Fruit fly (Drosophila melanogaster): ENCODE results near the gene IFT46.

Gene IFT46

dm6 chr2L:18653328-18653675 is 37.4 kb upstream of the IFT46 start (continued):
- TF ChIP-seq Elba2 (GFP tag; optimal IDR thresholded peaks at IDR 0.05): no peak
- TF ChIP-seq Usf (GFP tag; optimal IDR thresholded peaks at IDR 0.05): peak; percentile 40
- TF ChIP-seq pzg (GFP tag; optimal IDR thresholded peaks at IDR 0.05): no peak
- 0 out of 2 replicates have a peak, but pooled peaks have one; percentile 35 for TF ChIP-seq gsb (GFP tag; IDR thresholded peaks at IDR 0.05)
- peak; percentile 66 for TF ChIP-seq CG17802 (tag; optimal IDR thresholded peaks at IDR 0.05)
- TF ChIP-seq vvl (GFP tag; IDR thresholded peaks at IDR 0.05): peak; percentile 91
- TF ChIP-seq CG12219 (GFP tag; optimal IDR thresholded peaks at IDR 0.05): peak; percentile 43
- peak; percentile 76 for TF ChIP-seq Awh (GFP tag; IDR thresholded peaks at IDR 0.05)
- TF ChIP-seq CG7556 (GFP tag; optimal IDR thresholded peaks at IDR 0.05): peak; percentile 32
- TF ChIP-seq salm (tag; optimal IDR thresholded peaks at IDR 0.05): no peak
- TF ChIP-seq row (GFP tag; IDR thresholded peaks at IDR 0.05): peak; percentile 71
- TF ChIP-seq CG6765 (GFP tag; optimal IDR thresholded peaks at IDR 0.05): no peak
- TF ChIP-seq CG7839 (tag; optimal IDR thresholded peaks at IDR 0.05): peak; percentile 83
- peak; percentile 20 for TF ChIP-seq CG31365 (tag; optimal IDR thresholded peaks at IDR 0.05)
- peak; percentile 56; the same call in 1 of the 2 replicates for TF ChIP-seq sens-2 (GFP tag; IDR thresholded peaks at IDR 0.05)
- peak; percentile 84 for TF ChIP-seq CG2678 (tag; optimal IDR thresholded peaks at IDR 0.05)
- TF ChIP-seq cwo (GFP tag; optimal IDR thresholded peaks at IDR 0.05): peak; percentile 37
- TF ChIP-seq CG31441 (GFP tag; IDR thresholded peaks at IDR 0.05): peak; percentile 85
- no peak for TF ChIP-seq toy (GFP tag; IDR thresholded peaks at IDR 0.05)
- TF ChIP-seq CG18262 (tag; optimal IDR thresholded peaks at IDR 0.05): peak; percentile 91
- TF ChIP-seq Neu2 (GFP tag; optimal IDR thresholded peaks at IDR 0.05; ENCODE audit: borderline replicate concordance): peak; percentile 52
- peak; percentile 34; the same call in 1 of the 2 replicates for TF ChIP-seq Ada2b (GFP tag; IDR thresholded peaks at IDR 0.05)
- TF ChIP-seq CG16863 (GFP tag; optimal IDR thresholded peaks at IDR 0.05): peak; percentile 68
- TF ChIP-seq fu2 (GFP tag; optimal IDR thresholded peaks at IDR 0.05): no peak
- peak; percentile 33 for TF ChIP-seq pnt (GFP tag; optimal IDR thresholded peaks at IDR 0.05)
- no peak for TF ChIP-seq CrebB (tag; optimal IDR thresholded peaks at IDR 0.05)
- peak; percentile 63 for TF ChIP-seq CG18764 (GFP tag; optimal IDR thresholded peaks at IDR 0.05)
- no peak for TF ChIP-seq bowl (GFP tag; IDR thresholded peaks at IDR 0.05)
- no peak for TF ChIP-seq Opbp (GFP tag; IDR thresholded peaks at IDR 0.05; ENCODE audit: partially characterized antibody)
- TF ChIP-seq CG11695 (GFP tag; IDR thresholded peaks at IDR 0.05): peak; percentile 58; the same call in 1 of the 3 replicates
- TF ChIP-seq dysf (GFP tag; IDR thresholded peaks at IDR 0.05): peak; percentile 69; the same call in 1 of the 3 replicates
- peak; percentile 51 for TF ChIP-seq CG12071 (GFP tag; optimal IDR thresholded peaks at IDR 0.05)
- no peak for TF ChIP-seq CG2889 (GFP tag; IDR thresholded peaks at IDR 0.05)
- peak; percentile 65 for TF ChIP-seq nerfin-1 (tag; optimal IDR thresholded peaks at IDR 0.05)
- TF ChIP-seq NC2β (GFP tag; optimal IDR thresholded peaks at IDR 0.05): peak; percentile 21
- TF ChIP-seq NFAT (GFP tag; IDR thresholded peaks at IDR 0.05): 0 out of 2 replicates have a peak, but pooled peaks have one; percentile 38
- peak; percentile 66 for TF ChIP-seq CG10366 (GFP tag; IDR thresholded peaks at IDR 0.05)
- TF ChIP-seq B-H1 (GFP tag; IDR thresholded peaks at IDR 0.05): peak; percentile 78
- 0 out of 2 replicates have a peak, but pooled peaks have one; percentile 48 for TF ChIP-seq CG32767 (GFP tag; IDR thresholded peaks at IDR 0.05)
- TF ChIP-seq crp (GFP tag; optimal IDR thresholded peaks at IDR 0.05): peak in 1 of 2 experiments; percentile 3
- TF ChIP-seq klu (GFP tag; IDR thresholded peaks at IDR 0.05): no peak
- peak; percentile 17 for TF ChIP-seq Hr3 (GFP tag; optimal IDR thresholded peaks at IDR 0.05)
- peak; percentile 78 for TF ChIP-seq CG1647 (GFP tag; optimal IDR thresholded peaks at IDR 0.05)
- no peak for TF ChIP-seq CG34224 (GFP tag; IDR thresholded peaks at IDR 0.05; ENCODE audit: partially characterized antibody)
- TF ChIP-seq Gsc (GFP tag; IDR thresholded peaks at IDR 0.05): peak; percentile 59
- TF ChIP-seq CG18619 (GFP tag; optimal IDR thresholded peaks at IDR 0.05): peak; percentile 38
- peak; percentile 56; the same call in 1 of the 2 replicates for TF ChIP-seq ranshi (GFP tag; IDR thresholded peaks at IDR 0.05)
- peak; percentile 70 for TF ChIP-seq Abd-B (GFP tag; optimal IDR thresholded peaks at IDR 0.05)
- TF ChIP-seq CG32772 (GFP tag; IDR thresholded peaks at IDR 0.05): peak; percentile 84
- peak; percentile 42 to 80 for TF ChIP-seq chif (GFP tag; optimal IDR thresholded peaks at IDR 0.05)
- TF ChIP-seq kay (GFP tag; optimal IDR thresholded peaks at IDR 0.05): peak; percentile 59
